Worm (Caenorhabditis elegans) whole organism, late embryonic: ENCODE data around the gene bpnt-1.

Experiments used
- C38D4.7 ChIP-seq: fragments of 200-800 bp; sonication (Bioruptor generic); optimal IDR thresholded peaks from 2 replicates; lab custom pipeline; 2018; ENCODE audit warnings: mild to moderate bottlenecking, missing genetic modification characterization, moderate library complexity, missing compliant biosample characterization
- K02D7.2 ChIP-seq: sonication (generic microtip); optimal IDR thresholded peaks from 2 replicates; lab custom pipeline; 2017; ENCODE audit warnings: mild to moderate bottlenecking, missing genetic modification characterization, missing compliant biosample characterization
- T23F11.4 ChIP-seq: fragments of 200-800 bp; sonication (Bioruptor generic); optimal IDR thresholded peaks from 2 replicates; lab custom pipeline; 2018; ENCODE audit warnings: mild to moderate bottlenecking, missing genetic modification characterization, missing compliant biosample characterization
- Y22D7AL.16 ChIP-seq: sonication (generic microtip); optimal IDR thresholded peaks from 2 replicates; lab custom pipeline; 2016; ENCODE audit warnings: missing genetic modification characterization, missing compliant biosample characterization
- ama-1 ChIP-seq: fragments of 150-350 bp; optimal IDR thresholded peaks from 2 replicates; lab custom pipeline; 2014
- ceh-14 ChIP-seq: sonication (generic microtip); optimal IDR thresholded peaks from 2 replicates; lab custom pipeline; 2016; ENCODE audit warnings: missing genotype, missing genetic modification characterization, missing compliant biosample characterization
- ceh-19 ChIP-seq: fragments of 200-800 bp; sonication (Bioruptor generic); optimal IDR thresholded peaks from 2 replicates; lab custom pipeline; 2018; ENCODE audit warnings: mild to moderate bottlenecking, missing genetic modification characterization, missing compliant biosample characterization
- ceh-2 ChIP-seq: sonication (generic microtip); optimal IDR thresholded peaks from 2 replicates; lab custom pipeline; 2016; ENCODE audit warnings: missing genotype, missing genetic modification characterization, missing compliant biosample characterization
- ceh-22 ChIP-seq: sonication (generic microtip); optimal IDR thresholded peaks from 2 replicates; lab custom pipeline; 2017; ENCODE audit warnings: missing biosample characterization, missing genetic modification characterization
- ceh-24 ChIP-seq: sonication (generic microtip); optimal IDR thresholded peaks from 2 replicates; lab custom pipeline; 2016; ENCODE audit warnings: mild to moderate bottlenecking, missing genetic modification characterization, missing compliant biosample characterization
- ceh-30 ChIP-seq: fragments of 150-350 bp; optimal IDR thresholded peaks from 2 replicates; lab custom pipeline; 2014; ENCODE audit warnings: missing biosample characterization, missing genetic modification characterization
- ceh-31 ChIP-seq: sonication (generic microtip); optimal IDR thresholded peaks from 2 replicates; lab custom pipeline; 2016; ENCODE audit warnings: missing genetic modification characterization, missing compliant biosample characterization
- ceh-45 ChIP-seq: fragments of 200-800 bp; sonication (Bioruptor generic); IDR thresholded peaks from 2 replicates; pipeline ENCODE4 v1.3.6; 2022; ENCODE audit warnings: missing genetic modification reagents, missing genetic modification characterization, missing compliant biosample characterization
- ceh-48 ChIP-seq: sonication (generic microtip); optimal IDR thresholded peaks from 2 replicates; lab custom pipeline; 2016; ENCODE audit warnings: missing genetic modification characterization, inconsistent platforms, missing compliant biosample characterization
- ceh-9 ChIP-seq: sonication (generic microtip); optimal IDR thresholded peaks from 2 replicates; lab custom pipeline; 2016; ENCODE audit warnings: mild to moderate bottlenecking, missing genetic modification characterization, inconsistent platforms, missing compliant biosample characterization
- che-1 ChIP-seq: sonication (generic microtip); optimal IDR thresholded peaks from 2 replicates; lab custom pipeline; 2016; ENCODE audit warnings: mild to moderate bottlenecking, missing genetic modification characterization, missing compliant biosample characterization
- dve-1 ChIP-seq: sonication (generic microtip); optimal IDR thresholded peaks from 2 replicates; lab custom pipeline; 2017; ENCODE audit warnings: antibody characterized with exemption, mild to moderate bottlenecking, missing genetic modification characterization, missing compliant biosample characterization
- elt-4 ChIP-seq: sonication (generic microtip); optimal IDR thresholded peaks from 2 replicates; lab custom pipeline; 2016; ENCODE audit warnings: missing genetic modification characterization, missing compliant biosample characterization
- ets-4 ChIP-seq: sonication (generic microtip); optimal IDR thresholded peaks from 2 replicates; lab custom pipeline; 2016; ENCODE audit warnings: missing genetic modification characterization, missing compliant biosample characterization
- eyg-1 ChIP-seq: sonication (generic microtip); optimal IDR thresholded peaks from 2 replicates; lab custom pipeline; 2016; ENCODE audit warnings: missing genotype, missing genetic modification characterization, missing compliant biosample characterization
- fkh-10 ChIP-seq: fragments of 150-350 bp; optimal IDR thresholded peaks from 2 replicates; lab custom pipeline; 2014; ENCODE audit warnings: missing biosample characterization, missing genetic modification reagents, missing genetic modification characterization
- fkh-6 ChIP-seq: sonication (generic microtip); optimal IDR thresholded peaks from 2 replicates; lab custom pipeline; 2016; ENCODE audit warnings: missing genetic modification characterization, missing compliant biosample characterization
- gmeb-2 ChIP-seq: sonication (generic microtip); optimal IDR thresholded peaks from 2 replicates; lab custom pipeline; 2016; ENCODE audit warnings: missing genetic modification characterization, inconsistent platforms, missing compliant biosample characterization
- hlh-13 ChIP-seq: fragments of 200-800 bp; sonication (Bioruptor generic); optimal IDR thresholded peaks from 2 replicates; lab custom pipeline; 2018; ENCODE audit warnings: mild to moderate bottlenecking, missing genetic modification characterization, missing compliant biosample characterization
- hlh-15 ChIP-seq: sonication (generic microtip); optimal IDR thresholded peaks from 2 replicates; lab custom pipeline; 2016; ENCODE audit warnings: missing genetic modification characterization, missing compliant biosample characterization
- hlh-30 ChIP-seq: sonication (generic microtip); optimal IDR thresholded peaks from 2 replicates; lab custom pipeline; 2017; ENCODE audit warnings: antibody characterized with exemption, missing genetic modification characterization, missing compliant biosample characterization; ENCODE audit not compliant: insufficient read depth
- hlh-6 ChIP-seq: sonication (generic microtip); optimal IDR thresholded peaks from 2 replicates; lab custom pipeline; 2016; ENCODE audit warnings: missing genotype, missing genetic modification characterization, missing compliant biosample characterization
- hlh-8 ChIP-seq: sonication (generic microtip); optimal IDR thresholded peaks from 2 replicates; lab custom pipeline; 2016; ENCODE audit warnings: missing genotype, missing genetic modification characterization, missing compliant biosample characterization
- lim-6 ChIP-seq: sonication (generic microtip); optimal IDR thresholded peaks from 2 replicates; lab custom pipeline; 2016; ENCODE audit warnings: missing genetic modification characterization, missing compliant biosample characterization
- lin-11 ChIP-seq: fragments of 200-800 bp; sonication (Bioruptor generic); optimal IDR thresholded peaks from 2 replicates; lab custom pipeline; 2018; ENCODE audit warnings: mild to moderate bottlenecking, missing genetic modification characterization, missing compliant biosample characterization
- madf-2 ChIP-seq: sonication (generic microtip); optimal IDR thresholded peaks from 2 replicates; lab custom pipeline; 2017; ENCODE audit warnings: missing genetic modification characterization, missing compliant biosample characterization
- mec-3 ChIP-seq: sonication (generic microtip); optimal IDR thresholded peaks from 2 replicates; lab custom pipeline; 2016; ENCODE audit warnings: borderline replicate concordance, missing genetic modification characterization, missing compliant biosample characterization
- npax-4 ChIP-seq: sonication (generic microtip); optimal IDR thresholded peaks from 2 replicates; lab custom pipeline; 2016; ENCODE audit warnings: missing genetic modification characterization, missing compliant biosample characterization
- odd-2 ChIP-seq: sonication (generic microtip); optimal IDR thresholded peaks from 2 replicates; lab custom pipeline; 2017; ENCODE audit warnings: antibody characterized with exemption, mild to moderate bottlenecking, missing genetic modification characterization, missing compliant biosample characterization
- pag-3 ChIP-seq: sonication (generic microtip); optimal IDR thresholded peaks from 2 replicates; lab custom pipeline; 2016; ENCODE audit warnings: missing compliant biosample characterization, missing genetic modification characterization, borderline replicate concordance
- pat-9 ChIP-seq: fragments of 200-800 bp; sonication (Bioruptor generic); optimal IDR thresholded peaks from 2 replicates; lab custom pipeline; 2018; ENCODE audit warnings: mild to moderate bottlenecking, missing genetic modification characterization, moderate library complexity, missing compliant biosample characterization
- pax-1 ChIP-seq: fragments of 150-350 bp; optimal IDR thresholded peaks from 2 replicates; lab custom pipeline; 2014; ENCODE audit warnings: missing biosample characterization, missing genetic modification characterization
- pha-2 ChIP-seq: sonication (generic microtip); optimal IDR thresholded peaks from 2 replicates; lab custom pipeline; 2017; ENCODE audit warnings: mild to moderate bottlenecking, missing genetic modification characterization, missing compliant biosample characterization
- pha-4 ChIP-seq: fragments of 150-350 bp; optimal IDR thresholded peaks from 2 replicates; lab custom pipeline; 2018; ENCODE audit warnings: missing biosample characterization, missing genetic modification reagents, missing genetic modification characterization
- pqm-1 ChIP-seq: sonication (generic microtip); optimal IDR thresholded peaks from 2 replicates; lab custom pipeline; 2016; ENCODE audit warnings: missing genetic modification characterization, missing compliant biosample characterization
- pros-1 ChIP-seq: fragments of 150-350 bp; optimal IDR thresholded peaks from 2 replicates; lab custom pipeline; 2014; ENCODE audit warnings: missing biosample characterization, missing genetic modification reagents, missing genetic modification characterization
- rnt-1 ChIP-seq: sonication (generic microtip); optimal IDR thresholded peaks from 2 replicates; lab custom pipeline; 2016; ENCODE audit warnings: missing genetic modification characterization, missing compliant biosample characterization
- sdc-2 ChIP-seq: sonication (generic microtip); optimal IDR thresholded peaks from 2 replicates; lab custom pipeline; 2016; ENCODE audit warnings: missing genotype, missing genetic modification characterization, missing compliant biosample characterization
- sox-2 ChIP-seq: fragments of 200-800 bp; sonication (Bioruptor generic); IDR thresholded peaks from 2 replicates; pipeline ENCODE4 v1.3.6; 2022; ENCODE audit warnings: missing genetic modification reagents, missing genetic modification characterization, missing compliant biosample characterization
- syd-9 ChIP-seq: sonication (generic microtip); optimal IDR thresholded peaks from 2 replicates; lab custom pipeline; 2016; ENCODE audit warnings: mild to moderate bottlenecking, missing genetic modification characterization, moderate library complexity, missing compliant biosample characterization
- unc-3 ChIP-seq, 2 experiments: fragments of 200-800 bp in 1 of 2; sonication (Bioruptor generic) in 1 of 2; sonication (generic microtip) in 1 of 2; conservative IDR thresholded peaks in 1 of 2; optimal IDR thresholded peaks in 1 of 2; 2 replicates each; pipeline versions ENCODE4 v1.3.6 to Lab custom; 2016 to 2022; ENCODE audit warnings: missing compliant biosample characterization in 2 of 2, missing genetic modification characterization in 2 of 2, missing genetic modification reagents in 1 of 2
- unc-42 ChIP-seq: sonication (generic microtip); optimal IDR thresholded peaks from 2 replicates; lab custom pipeline; 2016; ENCODE audit warnings: missing genotype, missing genetic modification characterization, missing compliant biosample characterization
- unc-55 ChIP-seq: sonication (generic microtip); optimal IDR thresholded peaks from 2 replicates; lab custom pipeline; 2017; ENCODE audit warnings: missing biosample characterization, missing genetic modification reagents, missing genetic modification characterization
- unc-86 ChIP-seq: sonication (generic microtip); optimal IDR thresholded peaks from 2 replicates; lab custom pipeline; 2016; ENCODE audit warnings: missing genetic modification characterization, missing compliant biosample characterization
- zip-5 ChIP-seq: sonication (generic microtip); optimal IDR thresholded peaks from 2 replicates; lab custom pipeline; 2016; ENCODE audit warnings: missing genetic modification characterization, missing compliant biosample characterization

Gene bpnt-1

ce11 chrII:4376295-4377172 is 43.5 kb upstream of the bpnt-1 start, which contains the start of gene ntl-2:
TSS of gene ntl-2 (minus strand) at chrII:4376465.
- TF ChIP-seq pha-4 (tag; lab: Kevin White, UChicago): no peak
- TF ChIP-seq hlh-6 (tag; lab: Kevin White, UChicago): no peak
- TF ChIP-seq pqm-1 (tag; lab: Kevin White, UChicago): no peak
- peak; percentile 67 for TF ChIP-seq che-1 (tag; lab: Kevin White, UChicago)
- peak; percentile 67 for TF ChIP-seq pax-1 (tag; lab: Kevin White, UChicago)
- peak; percentile 87 for TF ChIP-seq unc-55 (GFP tag; lab: Kevin White, UChicago)
- peak; percentile 30 for TF ChIP-seq K02D7.2
- peak; percentile 75 for TF ChIP-seq ets-4
- peak; percentile 63 for TF ChIP-seq pat-9 (tag; lab: Kevin White, UChicago)
- TF ChIP-seq ceh-2 (tag; lab: Kevin White, UChicago): no peak
- no peak for TF ChIP-seq zip-5 (tag; lab: Kevin White, UChicago)
- peak; percentile 47 for TF ChIP-seq unc-86 (tag; lab: Kevin White, UChicago)
- TF ChIP-seq ceh-24: no peak
- TF ChIP-seq gmeb-2: peak; percentile 62
- TF ChIP-seq elt-4 (tag; lab: Kevin White, UChicago): no peak
- TF ChIP-seq T23F11.4 (GFP tag; lab: Kevin White, UChicago): peak; percentile 86
- no peak for TF ChIP-seq hlh-8 (tag; lab: Kevin White, UChicago)
- TF ChIP-seq odd-2 (tag; lab: Kevin White, UChicago): no peak
- peak; percentile 77 for TF ChIP-seq rnt-1 (tag; lab: Kevin White, UChicago)
- no peak for TF ChIP-seq mec-3
- TF ChIP-seq dve-1 (tag; lab: Kevin White, UChicago): peak; percentile 85
- TF ChIP-seq npax-4 (tag; lab: Kevin White, UChicago): no peak
- peak; percentile 30 for TF ChIP-seq ceh-22 (tag; lab: Kevin White, UChicago)
- peak; percentile 66 for TF ChIP-seq ceh-30
- TF ChIP-seq ceh-48: peak; percentile 84
- TF ChIP-seq hlh-15 (tag; lab: Kevin White, UChicago): no peak
- peak; percentile 84 for TF ChIP-seq pha-2 (tag; lab: Kevin White, UChicago)
- TF ChIP-seq lim-6: no peak
- TF ChIP-seq pag-3 (tag; lab: Kevin White, UChicago): no peak
- peak; percentile 62 for TF ChIP-seq sdc-2
- TF ChIP-seq pros-1 (tag; lab: Kevin White, UChicago): peak; percentile 89
- TF ChIP-seq unc-3 (GFP tag; conservative IDR thresholded peaks at IDR 0.05; lab: Robert Waterston, UW): 0 out of 2 replicates have a peak, but pooled peaks have one; percentile 44
- TF ChIP-seq unc-3 (tag; optimal IDR thresholded peaks at IDR 0.05; lab: Kevin White, UChicago): peak; percentile 64
- no peak for TF ChIP-seq ceh-45 (GFP tag; lab: Robert Waterston, UW)
- TF ChIP-seq C38D4.7 (GFP tag; lab: Kevin White, UChicago): peak; percentile 57
- TF ChIP-seq hlh-13 (GFP tag; lab: Kevin White, UChicago): peak; percentile 52
- no peak for TF ChIP-seq ama-1 (lab: Kevin White, UChicago)
- TF ChIP-seq ceh-9: no peak
- TF ChIP-seq ceh-31 (tag; lab: Kevin White, UChicago): peak; percentile 86
- peak; percentile 75 for TF ChIP-seq fkh-6 (tag; lab: Kevin White, UChicago)
- TF ChIP-seq syd-9 (tag; lab: Kevin White, UChicago): no peak
- TF ChIP-seq ceh-14 (tag; lab: Kevin White, UChicago): peak; percentile 60
- TF ChIP-seq unc-42: peak; percentile 0
- no peak for TF ChIP-seq fkh-10 (GFP tag; lab: Kevin White, UChicago)
- TF ChIP-seq eyg-1 (tag; lab: Kevin White, UChicago): peak; percentile 5
- TF ChIP-seq sox-2 (GFP tag; lab: Robert Waterston, UW): peak; percentile 54; the same call in 1 of the 2 replicates
- TF ChIP-seq lin-11: peak; percentile 41
- peak; percentile 43 for TF ChIP-seq Y22D7AL.16
- peak; percentile 88 for TF ChIP-seq madf-2 (tag; lab: Kevin White, UChicago)
- peak; percentile 92 for TF ChIP-seq hlh-30 (tag; lab: Kevin White, UChicago)
- peak; percentile 87 for TF ChIP-seq ceh-19 (GFP tag; lab: Kevin White, UChicago)
